Fruit fly (Drosophila melanogaster) whole organism, embryonic: ENCODE results near the gene Sry-alpha.

ENCODE experiments used
- ATbp ChIP-seq: fragments of 200-800 bp; sonication (Bioruptor generic); optimal IDR thresholded peaks from 2 replicates; lab custom pipeline; 2017; ENCODE audit warnings: missing biosample characterization, mild to moderate bottlenecking, missing genetic modification characterization, missing genetic modification reagents
- Ada2b ChIP-seq: fragments of 200-800 bp; sonication (Bioruptor generic); IDR thresholded peaks from 2 replicates; pipeline ENCODE4 v1.3.6; 2022; ENCODE audit warnings: missing biosample characterization, missing genetic modification characterization
- Atf3 ChIP-seq: fragments of 200-800 bp; sonication (Bioruptor generic); optimal IDR thresholded peaks from 3 replicates; lab custom pipeline; 2016; ENCODE audit warnings: missing biosample characterization, missing genetic modification characterization
- BEAF-32 ChIP-seq: fragments of 200-800 bp; sonication (Bioruptor generic); optimal IDR thresholded peaks from 3 replicates; lab custom pipeline; 2017; ENCODE audit warnings: missing biosample characterization, missing genetic modification characterization, mild to moderate bottlenecking, moderate library complexity, missing genetic modification reagents
- BtbVII ChIP-seq: fragments of 200-800 bp; sonication (Bioruptor generic); optimal IDR thresholded peaks from 3 replicates; lab custom pipeline; 2017; ENCODE audit warnings: missing biosample characterization, mild to moderate bottlenecking, missing genetic modification characterization
- CG10543 ChIP-seq: fragments of 200-800 bp; sonication (Bioruptor generic); optimal IDR thresholded peaks from 3 replicates; lab custom pipeline; 2017; ENCODE audit warnings: missing biosample characterization, mild to moderate bottlenecking, missing genetic modification characterization, moderate library complexity
- CG10565 ChIP-seq: fragments of 200-800 bp; sonication (Bioruptor generic); optimal IDR thresholded peaks from 3 replicates; lab custom pipeline; 2016; ENCODE audit warnings: missing biosample characterization, mild to moderate bottlenecking, missing genetic modification characterization
- CG15269 ChIP-seq: fragments of 200-800 bp; sonication (Bioruptor generic); optimal IDR thresholded peaks from 2 replicates; lab custom pipeline; 2018; ENCODE audit warnings: missing biosample characterization, mild to moderate bottlenecking, missing genetic modification characterization, moderate library complexity
- CG15696 ChIP-seq: fragments of 200-800 bp; sonication (Bioruptor generic); optimal IDR thresholded peaks from 2 replicates; lab custom pipeline; 2019; ENCODE audit warnings: missing biosample characterization, mild to moderate bottlenecking, missing genetic modification characterization, moderate library complexity
- CG1792 ChIP-seq: fragments of 200-800 bp; sonication (Bioruptor generic); optimal IDR thresholded peaks from 2 replicates; lab custom pipeline; 2016; ENCODE audit warnings: missing biosample characterization, missing genetic modification characterization
- CG18262 ChIP-seq: fragments of 200-800 bp; optimal IDR thresholded peaks from 3 replicates; lab custom pipeline; 2019; ENCODE audit warnings: missing biosample characterization, mild to moderate bottlenecking, missing genetic modification characterization, moderate library complexity
- CG18476 ChIP-seq: fragments of 200-800 bp; sonication (Bioruptor generic); optimal IDR thresholded peaks from 2 replicates; lab custom pipeline; 2016; ENCODE audit warnings: missing biosample characterization, mild to moderate bottlenecking, missing genetic modification characterization
- CG3163 ChIP-seq: fragments of 200-800 bp; sonication (Bioruptor generic); optimal IDR thresholded peaks from 3 replicates; lab custom pipeline; 2016; ENCODE audit warnings: missing biosample characterization, missing genetic modification characterization
- CG33213 ChIP-seq: fragments of 200-800 bp; sonication (Bioruptor generic); optimal IDR thresholded peaks from 3 replicates; lab custom pipeline; 2016; ENCODE audit warnings: missing biosample characterization, missing genetic modification characterization
- CG3407 ChIP-seq: fragments of 200-800 bp; sonication (Bioruptor generic); optimal IDR thresholded peaks from 2 replicates; lab custom pipeline; 2018; ENCODE audit warnings: missing biosample characterization, mild to moderate bottlenecking, missing genetic modification characterization
- CG34224 ChIP-seq: fragments of 200-800 bp; sonication (Bioruptor generic); IDR thresholded peaks from 3 replicates; pipeline ENCODE4 v1.3.6; 2022; ENCODE audit warnings: missing biosample characterization, missing genetic modification characterization; ENCODE audit not compliant: partially characterized antibody
- CG34376 ChIP-seq: fragments of 200-800 bp; sonication (Bioruptor generic); optimal IDR thresholded peaks from 2 replicates; lab custom pipeline; 2018; ENCODE audit warnings: missing biosample characterization, mild to moderate bottlenecking, missing genetic modification characterization
- CG5180 ChIP-seq: fragments of 200-800 bp; sonication (Bioruptor generic); optimal IDR thresholded peaks from 3 replicates; lab custom pipeline; 2017; ENCODE audit warnings: missing biosample characterization, missing genetic modification characterization, mild to moderate bottlenecking, moderate library complexity, missing genetic modification reagents
- CG6813 ChIP-seq: fragments of 200-800 bp; sonication (Bioruptor generic); optimal IDR thresholded peaks from 2 replicates; lab custom pipeline; 2017; ENCODE audit warnings: missing biosample characterization, missing genetic modification characterization, mild to moderate bottlenecking, moderate library complexity, missing genetic modification reagents
- CG6854 ChIP-seq: fragments of 200-800 bp; sonication (Bioruptor generic); optimal IDR thresholded peaks from 3 replicates; lab custom pipeline; 2017; ENCODE audit warnings: missing biosample characterization, mild to moderate bottlenecking, missing genetic modification characterization
- Camta ChIP-seq: fragments of 200-800 bp; sonication (Bioruptor generic); optimal IDR thresholded peaks from 2 replicates; lab custom pipeline; 2016; ENCODE audit warnings: missing biosample characterization, missing genetic modification characterization
- Eip74EF ChIP-seq, 2 experiments: fragments of 200-800 bp in 1 of 2; fragments of >200 bp in 1 of 2; sonication (Bioruptor generic) in 1 of 2; optimal IDR thresholded peaks; 2 replicates each; lab custom pipeline; 2017 to 2019; ENCODE audit warnings: missing biosample characterization in 2 of 2, missing genetic modification characterization in 2 of 2, mild to moderate bottlenecking in 1 of 2, moderate library complexity in 1 of 2
- GATAe ChIP-seq: fragments of 200-800 bp; sonication (Bioruptor generic); conservative IDR thresholded peaks from 2 replicates; pipeline ENCODE4 v1.3.6; 2022; ENCODE audit warnings: missing biosample characterization, missing genetic modification characterization
- HLHmδ ChIP-seq: fragments of 200-800 bp; sonication (Bioruptor generic); optimal IDR thresholded peaks from 2 replicates; lab custom pipeline; 2018; ENCODE audit warnings: missing biosample characterization, mild to moderate bottlenecking, missing genetic modification characterization, moderate library complexity
- Lpt ChIP-seq: fragments of >200 bp; optimal IDR thresholded peaks from 2 replicates; lab custom pipeline; 2018; ENCODE audit warnings: missing biosample characterization, missing genetic modification characterization
- MESR4 ChIP-seq: fragments of 200-800 bp; sonication (Bioruptor generic); optimal IDR thresholded peaks from 2 replicates; lab custom pipeline; 2018; ENCODE audit warnings: missing biosample characterization, mild to moderate bottlenecking, missing genetic modification characterization, moderate library complexity
- Max ChIP-seq: fragments of 200-800 bp; sonication (Bioruptor generic); optimal IDR thresholded peaks from 2 replicates; lab custom pipeline; 2016; ENCODE audit warnings: missing biosample characterization, mild to moderate bottlenecking, missing genetic modification characterization
- Med ChIP-seq: fragments of 200-800 bp; sonication (Bioruptor generic); peaks from one replicate; lab custom pipeline; 2016; ENCODE audit warnings: missing biosample characterization, missing genetic modification characterization, mild to moderate bottlenecking, inconsistent platforms, moderate library complexity
- NC2α ChIP-seq: fragments of 200-800 bp; sonication (Bioruptor generic); optimal IDR thresholded peaks from 2 replicates; lab custom pipeline; 2016; ENCODE audit warnings: missing biosample characterization, missing genetic modification characterization
- NfI ChIP-seq: fragments of 200-800 bp; sonication (Bioruptor generic); optimal IDR thresholded peaks from 3 replicates; lab custom pipeline; 2018; ENCODE audit warnings: missing biosample characterization, mild to moderate bottlenecking, missing genetic modification characterization, moderate library complexity
- Opbp ChIP-seq: fragments of 200-800 bp; sonication (Bioruptor generic); IDR thresholded peaks from 3 replicates; pipeline ENCODE4 v1.3.6; 2022; ENCODE audit warnings: missing biosample characterization, missing genetic modification characterization; ENCODE audit not compliant: partially characterized antibody
- Ptx1 ChIP-seq: fragments of 200-800 bp; sonication (Bioruptor generic); IDR thresholded peaks from 2 replicates; pipeline ENCODE4 v1.3.6; 2022; ENCODE audit warnings: missing biosample characterization, missing genetic modification characterization
- Sry-δ ChIP-seq: fragments of 200-800 bp; sonication (Bioruptor generic); optimal IDR thresholded peaks from 2 replicates; lab custom pipeline; 2016; ENCODE audit warnings: missing biosample characterization, missing genetic modification characterization
- al ChIP-seq: fragments of 200-800 bp; sonication (Bioruptor generic); IDR thresholded peaks from 2 replicates; pipeline ENCODE4 v1.3.6; 2022; ENCODE audit warnings: missing biosample characterization, missing genetic modification characterization
- dimm ChIP-seq: fragments of 200-800 bp; sonication (Bioruptor generic); IDR thresholded peaks from 2 replicates; pipeline ENCODE4 v1.3.6; 2022; ENCODE audit warnings: missing biosample characterization, missing genetic modification characterization
- dysf ChIP-seq: fragments of 200-800 bp; sonication (Bioruptor generic); IDR thresholded peaks from 3 replicates; pipeline ENCODE4 v1.3.6; 2022; ENCODE audit warnings: missing biosample characterization, missing genetic modification characterization
- exex ChIP-seq: fragments of 200-800 bp; sonication (Bioruptor generic); optimal IDR thresholded peaks from 4 replicates; lab custom pipeline; 2018; ENCODE audit warnings: missing biosample characterization, mild to moderate bottlenecking, missing genetic modification characterization, moderate library complexity
- gsb ChIP-seq: fragments of 200-800 bp; sonication (Bioruptor generic); IDR thresholded peaks from 2 replicates; pipeline ENCODE4 v1.3.6; 2022; ENCODE audit warnings: missing biosample characterization, missing genetic modification characterization
- gt ChIP-seq: fragments of 200-800 bp; sonication (Bioruptor generic); IDR thresholded peaks from 2 replicates; pipeline ENCODE4 v1.3.6; 2022; ENCODE audit warnings: missing biosample characterization, missing genetic modification characterization
- ham ChIP-seq: fragments of 200-800 bp; sonication (Bioruptor generic); IDR thresholded peaks from 2 replicates; pipeline ENCODE4 v1.3.6; 2022; ENCODE audit warnings: missing biosample characterization, missing genetic modification characterization
- maf-S ChIP-seq: fragments of 200-800 bp; sonication (Bioruptor generic); optimal IDR thresholded peaks from 2 replicates; lab custom pipeline; 2016; ENCODE audit warnings: missing biosample characterization, missing genetic modification characterization
- pb ChIP-seq: fragments of 200-800 bp; sonication (Bioruptor generic); optimal IDR thresholded peaks from 3 replicates; lab custom pipeline; 2016; ENCODE audit warnings: missing biosample characterization, missing genetic modification characterization
- psq ChIP-seq: fragments of 200-800 bp; sonication (Bioruptor generic); optimal IDR thresholded peaks from 2 replicates; lab custom pipeline; 2017; ENCODE audit warnings: missing biosample characterization, missing genetic modification characterization
- row ChIP-seq: fragments of 200-800 bp; sonication (Bioruptor generic); IDR thresholded peaks from 3 replicates; pipeline ENCODE4 v1.3.6; 2022; ENCODE audit warnings: missing biosample characterization, missing genetic modification characterization
- salm ChIP-seq: fragments of 200-800 bp; sonication (Bioruptor generic); optimal IDR thresholded peaks from 2 replicates; lab custom pipeline; 2018; ENCODE audit warnings: missing biosample characterization, mild to moderate bottlenecking, missing genetic modification characterization
- schlank ChIP-seq: fragments of 200-800 bp; sonication (Bioruptor generic); optimal IDR thresholded peaks from 2 replicates; lab custom pipeline; 2018; ENCODE audit warnings: missing biosample characterization, mild to moderate bottlenecking, missing genetic modification characterization
- sens ChIP-seq: fragments of 200-800 bp; sonication (Bioruptor generic); peaks from one replicate; lab custom pipeline; 2016; ENCODE audit warnings: missing biosample characterization, missing genetic modification characterization
- sens-2 ChIP-seq: fragments of 200-800 bp; sonication (Bioruptor generic); IDR thresholded peaks from 2 replicates; pipeline ENCODE4 v1.3.6; 2022; ENCODE audit warnings: missing biosample characterization, missing genetic modification characterization
- zfh1 ChIP-seq: fragments of 200-800 bp; sonication (Bioruptor generic); IDR thresholded peaks from 3 replicates; pipeline ENCODE4 v1.3.6; 2022; ENCODE audit warnings: missing biosample characterization, missing genetic modification characterization

The Sry-alpha gene

dm6 chr3R:30061980-30062379 lies 22.5 kb downstream of the Sry-alpha start:
- TF ChIP-seq sens-2 (GFP tag; lab: Robert Waterston, UW) (0 out of 2 replicates have a peak, but pooled peaks have one; percentile 31), CG6813 (peak; percentile 50), Eip74EF (GFP tag; optimal IDR thresholded peaks at IDR 0.05; lab: Kevin White, UChicago) (peak in 1 of 2 experiments; percentile 4), CG5180 (GFP tag; lab: Kevin White, UChicago) (peak; percentile 28), CG34376 (GFP tag; lab: Kevin White, UChicago) (peak; percentile 24), Max (GFP tag; lab: Kevin White, UChicago) (no peak), Med (GFP tag; lab: Kevin White, UChicago) (peak; percentile 73), sens (GFP tag; lab: Kevin White, UChicago) (peak; percentile 16), CG33213 (GFP tag; lab: Kevin White, UChicago) (no peak)

DNA sequence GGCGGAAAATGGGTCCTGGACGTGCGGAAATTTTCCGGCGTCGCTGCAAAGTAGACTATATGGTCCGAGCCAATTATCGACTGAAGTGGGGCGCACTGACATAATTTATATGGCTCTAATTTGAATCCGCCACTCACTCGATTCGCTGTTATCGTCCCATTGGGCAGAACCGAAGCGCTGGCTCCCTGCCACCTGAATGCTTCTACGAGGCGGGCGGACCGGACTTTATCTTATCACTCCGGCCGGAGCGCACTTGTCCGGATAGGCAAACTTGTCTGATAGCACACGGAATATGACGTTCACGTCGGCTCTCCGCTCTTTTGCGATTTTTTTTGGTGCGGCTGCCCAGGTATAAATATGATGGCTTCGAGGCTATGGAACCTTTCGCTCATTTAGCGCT lies 23.0 kb downstream of the Sry-alpha start:
- TF ChIP-seq CG3407 (GFP tag; lab: Kevin White, UChicago) (no peak), Sry-δ (GFP tag; lab: Kevin White, UChicago) (no peak), ATbp (no peak), psq (GFP tag; lab: Kevin White, UChicago) (no peak), CG10543 (peak; percentile 90), HLHmδ (GFP tag; lab: Kevin White, UChicago) (no peak), Opbp (GFP tag; lab: Robert Waterston, UW) (no peak), BEAF-32 (GFP tag; lab: Kevin White, UChicago) (no peak), ham (GFP tag; lab: Robert Waterston, UW) (peak; percentile 58; the same call in 1 of the 2 replicates), CG18262 (tag; lab: Kevin White, UChicago) (no peak), MESR4 (GFP tag; lab: Kevin White, UChicago) (no peak), maf-S (GFP tag; lab: Kevin White, UChicago) (no peak), CG10565 (no peak), BtbVII (peak; percentile 18), gsb (GFP tag; lab: Robert Waterston, UW) (no peak), zfh1 (no peak), dysf (GFP tag; lab: Robert Waterston, UW) (no peak), pb (GFP tag; lab: Kevin White, UChicago) (no peak), Lpt (no peak), Atf3 (GFP tag; lab: Kevin White, UChicago) (no peak), CG34224 (GFP tag; lab: Robert Waterston, UW) (no peak), schlank (tag; lab: Kevin White, UChicago) (no peak), NfI (GFP tag; lab: Kevin White, UChicago) (no peak), Ptx1 (GFP tag; lab: Robert Waterston, UW) (no peak), salm (no peak), GATAe (GFP tag; lab: Robert Waterston, UW) (peak; percentile 94), al (GFP tag; lab: Robert Waterston, UW) (no peak), dimm (GFP tag; lab: Robert Waterston, UW) (no peak), CG15696 (no peak), exex (peak; percentile 95), CG1792 (no peak), row (GFP tag; lab: Robert Waterston, UW) (0 out of 3 replicates have a peak, but pooled peaks have one; percentile 24), NC2α (GFP tag; lab: Kevin White, UChicago) (no peak), CG3163 (GFP tag; lab: Kevin White, UChicago) (no peak), gt (GFP tag; lab: Robert Waterston, UW) (no peak), CG18476 (GFP tag; lab: Kevin White, UChicago) (no peak), CG6854 (peak; percentile 12), CG6813 (no peak), Camta (GFP tag; lab: Kevin White, UChicago) (no peak), CG15269 (tag; lab: Kevin White, UChicago) (no peak), Ada2b (0 out of 2 replicates have a peak, but pooled peaks have one; percentile 11)
